Worm (Caenorhabditis elegans) whole organism, L1 larva: ENCODE data around the gene his-71.

Experiments used
- C04F5.9 ChIP-seq: sonication (generic microtip); optimal IDR thresholded peaks from 2 replicates; lab custom pipeline; 2016; ENCODE audit warnings: missing genetic modification characterization, missing compliant biosample characterization
- F16B12.6 ChIP-seq: fragments of 150-350 bp; optimal IDR thresholded peaks from 2 replicates; lab custom pipeline; 2014; ENCODE audit warnings: missing biosample characterization, missing genetic modification characterization
- Y116A8C.19 ChIP-seq: sonication (generic microtip); optimal IDR thresholded peaks from 2 replicates; lab custom pipeline; 2016; ENCODE audit warnings: missing compliant biosample characterization, missing genetic modification characterization, borderline replicate concordance
- aha-1 ChIP-seq: fragments of 150-350 bp; optimal IDR thresholded peaks from 2 replicates; lab custom pipeline; 2014; ENCODE audit warnings: missing biosample characterization, missing genetic modification characterization
- alr-1 ChIP-seq: fragments of 200-800 bp; sonication (Bioruptor generic); optimal IDR thresholded peaks from 2 replicates; lab custom pipeline; 2018; ENCODE audit warnings: borderline replicate concordance, mild to moderate bottlenecking, missing genetic modification characterization, missing compliant biosample characterization
- ama-1 ChIP-seq: fragments of 150-350 bp; optimal IDR thresholded peaks from 2 replicates; lab custom pipeline; 2014
- ceh-63 ChIP-seq: fragments of 200-800 bp; sonication (Bioruptor generic); optimal IDR thresholded peaks from 2 replicates; lab custom pipeline; 2018; ENCODE audit warnings: mild to moderate bottlenecking, missing genetic modification characterization, missing compliant biosample characterization
- ceh-82 ChIP-seq, 3 experiments: fragments of 150-350 bp in 1 of 3; sonication (generic microtip) in 2 of 3; optimal IDR thresholded peaks; 2 replicates each; lab custom pipeline; 2014 to 2017; ENCODE audit warnings: missing biosample characterization in 3 of 3, missing genetic modification characterization in 3 of 3
- ceh-88 ChIP-seq: fragments of 200-800 bp; sonication (Bioruptor generic); IDR thresholded peaks from 2 replicates; pipeline ENCODE4 v1.3.6; 2022; ENCODE audit warnings: missing genetic modification characterization, missing compliant biosample characterization
- ceh-90 ChIP-seq: sonication (generic microtip); optimal IDR thresholded peaks from 2 replicates; lab custom pipeline; 2016; ENCODE audit warnings: missing genetic modification characterization, missing compliant biosample characterization
- ces-1 ChIP-seq: fragments of 150-350 bp; optimal IDR thresholded peaks from 2 replicates; lab custom pipeline; 2014; ENCODE audit warnings: missing biosample characterization, missing genetic modification reagents, missing genetic modification characterization
- efl-3 ChIP-seq: fragments of 200-800 bp; sonication (Bioruptor generic); optimal IDR thresholded peaks from 2 replicates; lab custom pipeline; 2018; ENCODE audit warnings: mild to moderate bottlenecking, missing genetic modification characterization, missing compliant biosample characterization
- egl-13 ChIP-seq: sonication (generic microtip); optimal IDR thresholded peaks from 2 replicates; lab custom pipeline; 2016; ENCODE audit warnings: missing genotype, missing genetic modification reagents, missing genetic modification characterization, missing compliant biosample characterization
- elt-3 ChIP-seq, 6 experiments: fragments of 150-350 bp in 1 of 6; sonication (generic microtip); optimal IDR thresholded peaks; 2 replicates each; lab custom pipeline; 2017 to 2018; ENCODE audit warnings: missing biosample characterization in 6 of 6, missing genetic modification characterization in 6 of 6, inconsistent platforms in 1 of 6
- ets-5 ChIP-seq: fragments of 200-800 bp; sonication (Bioruptor generic); IDR thresholded peaks from 2 replicates; pipeline ENCODE4 v1.3.6; 2022; ENCODE audit warnings: missing genetic modification characterization, missing compliant biosample characterization
- fkh-10 ChIP-seq: sonication (generic microtip); optimal IDR thresholded peaks from 2 replicates; lab custom pipeline; 2017; ENCODE audit warnings: missing biosample characterization, missing genetic modification reagents, missing genetic modification characterization
- fkh-4 ChIP-seq: sonication (generic microtip); optimal IDR thresholded peaks from 2 replicates; lab custom pipeline; 2016; ENCODE audit warnings: missing compliant biosample characterization, missing genetic modification characterization, borderline replicate concordance
- fkh-8 ChIP-seq: sonication (generic microtip); optimal IDR thresholded peaks from 2 replicates; lab custom pipeline; 2016; ENCODE audit warnings: mild to moderate bottlenecking, missing genetic modification characterization, missing compliant biosample characterization
- grh-1 ChIP-seq: fragments of 200-800 bp; sonication (Bioruptor generic); IDR thresholded peaks from 2 replicates; pipeline ENCODE4 v1.3.6; 2022; ENCODE audit warnings: missing genetic modification reagents, missing genetic modification characterization, missing compliant biosample characterization
- hlh-17 ChIP-seq: fragments of 200-800 bp; sonication (Bioruptor generic); optimal IDR thresholded peaks from 2 replicates; lab custom pipeline; 2018; ENCODE audit warnings: missing genetic modification characterization, mild to moderate bottlenecking, missing compliant biosample characterization, moderate library complexity, borderline replicate concordance
- hlh-4 ChIP-seq: sonication (generic microtip); optimal IDR thresholded peaks from 2 replicates; lab custom pipeline; 2016; ENCODE audit warnings: mild to moderate bottlenecking, missing genetic modification characterization, missing compliant biosample characterization
- irx-1 ChIP-seq: sonication (generic microtip); optimal IDR thresholded peaks from 2 replicates; lab custom pipeline; 2016; ENCODE audit warnings: missing genetic modification characterization, missing compliant biosample characterization
- lin-13 ChIP-seq: fragments of 150-350 bp; optimal IDR thresholded peaks from 2 replicates; lab custom pipeline; 2014; ENCODE audit warnings: missing biosample characterization, missing genetic modification reagents, missing genetic modification characterization
- lin-14 ChIP-seq: fragments of 200-800 bp; sonication (Bioruptor generic); optimal IDR thresholded peaks from 2 replicates; lab custom pipeline; 2018; ENCODE audit warnings: mild to moderate bottlenecking, missing genetic modification characterization, moderate library complexity, missing compliant biosample characterization
- lin-35 ChIP-seq, 2 experiments: fragments of 150-350 bp; optimal IDR thresholded peaks; 2 replicates each; lab custom pipeline; 2014; ENCODE audit warnings: missing biosample characterization in 2 of 2, missing genetic modification characterization in 2 of 2, missing genetic modification reagents in 2 of 2
- lsy-2 ChIP-seq, 2 experiments: fragments of 150-350 bp; optimal IDR thresholded peaks; 2 replicates each; lab custom pipeline; 2014; ENCODE audit warnings: missing biosample characterization in 2 of 2, missing genetic modification characterization in 2 of 2
- mab-9 ChIP-seq: fragments of 200-800 bp; sonication (Bioruptor generic); IDR thresholded peaks from 2 replicates; pipeline ENCODE4 v1.3.6; 2022; ENCODE audit warnings: missing genetic modification reagents, missing genetic modification characterization, missing compliant biosample characterization
- mef-2 ChIP-seq: fragments of 150-350 bp; optimal IDR thresholded peaks from 2 replicates; lab custom pipeline; 2014; ENCODE audit warnings: missing biosample characterization, missing genetic modification characterization
- nhr-11 ChIP-seq: fragments of 150-350 bp; optimal IDR thresholded peaks from 2 replicates; lab custom pipeline; 2014; ENCODE audit warnings: missing biosample characterization, missing genetic modification characterization
- nhr-20 ChIP-seq: sonication (generic microtip); optimal IDR thresholded peaks from 2 replicates; lab custom pipeline; 2016; ENCODE audit warnings: mild to moderate bottlenecking, missing genetic modification characterization, missing compliant biosample characterization
- nhr-28 ChIP-seq: fragments of 150-350 bp; optimal IDR thresholded peaks from 2 replicates; lab custom pipeline; 2014; ENCODE audit warnings: missing biosample characterization, missing genetic modification characterization
- nhr-76 ChIP-seq: sonication (generic microtip); optimal IDR thresholded peaks from 2 replicates; lab custom pipeline; 2017; ENCODE audit warnings: missing biosample characterization, missing genetic modification characterization
- nhr-77 ChIP-seq: fragments of 150-350 bp; optimal IDR thresholded peaks from 2 replicates; lab custom pipeline; 2014; ENCODE audit warnings: missing biosample characterization, missing genetic modification characterization
- nhr-84 ChIP-seq: sonication (generic microtip); optimal IDR thresholded peaks from 2 replicates; lab custom pipeline; 2017; ENCODE audit warnings: missing biosample characterization, missing genetic modification characterization
- nhr-85 ChIP-seq: sonication (generic microtip); peaks from one replicate; lab custom pipeline; 2016; ENCODE audit warnings: missing genetic modification characterization, inconsistent platforms, missing compliant biosample characterization
- nhr-90 ChIP-seq: sonication (generic microtip); optimal IDR thresholded peaks from 2 replicates; lab custom pipeline; 2016; ENCODE audit warnings: mild to moderate bottlenecking, missing genetic modification characterization, missing compliant biosample characterization; ENCODE audit not compliant: poor library complexity
- pqm-1 ChIP-seq: sonication (generic microtip); optimal IDR thresholded peaks from 3 replicates; lab custom pipeline; 2017; ENCODE audit warnings: missing biosample characterization, missing genetic modification characterization
- rnt-1 ChIP-seq: sonication (generic microtip); optimal IDR thresholded peaks from 2 replicates; lab custom pipeline; 2016; ENCODE audit warnings: mild to moderate bottlenecking, missing genetic modification characterization, moderate library complexity, missing compliant biosample characterization
- snpc-4 ChIP-seq: fragments of 150-350 bp; optimal IDR thresholded peaks from 2 replicates; lab custom pipeline; 2014; ENCODE audit warnings: missing biosample characterization, missing genetic modification characterization
- snu-23 ChIP-seq: sonication (generic microtip); optimal IDR thresholded peaks from 2 replicates; lab custom pipeline; 2016; ENCODE audit warnings: missing genetic modification characterization, missing compliant biosample characterization
- sox-4 ChIP-seq: sonication (generic microtip); optimal IDR thresholded peaks from 2 replicates; lab custom pipeline; 2016; ENCODE audit warnings: missing genetic modification characterization, missing compliant biosample characterization
- swsn-7 ChIP-seq: sonication (generic microtip); optimal IDR thresholded peaks from 2 replicates; lab custom pipeline; 2016; ENCODE audit warnings: missing genetic modification characterization, missing compliant biosample characterization
- tbx-2 ChIP-seq: sonication (generic microtip); optimal IDR thresholded peaks from 2 replicates; lab custom pipeline; 2016; ENCODE audit warnings: missing genetic modification characterization, missing compliant biosample characterization
- tlp-1 ChIP-seq: fragments of 150-350 bp; optimal IDR thresholded peaks from 2 replicates; lab custom pipeline; 2014; ENCODE audit warnings: missing biosample characterization, missing genetic modification characterization
- unc-30 ChIP-seq: sonication (generic microtip); optimal IDR thresholded peaks from 2 replicates; lab custom pipeline; 2017; ENCODE audit warnings: missing biosample characterization, missing genetic modification characterization
- unc-86 ChIP-seq: sonication (generic microtip); optimal IDR thresholded peaks from 2 replicates; lab custom pipeline; 2016; ENCODE audit warnings: missing genetic modification characterization, missing compliant biosample characterization
- unc-98 ChIP-seq: fragments of 200-800 bp; sonication (Bioruptor generic); IDR thresholded peaks from 2 replicates; pipeline ENCODE4 v1.3.6; 2022; ENCODE audit warnings: missing genetic modification characterization, missing compliant biosample characterization
- xbp-1 ChIP-seq: sonication (generic microtip); optimal IDR thresholded peaks from 2 replicates; lab custom pipeline; 2016; ENCODE audit warnings: missing genetic modification characterization, missing compliant biosample characterization
- zag-1 ChIP-seq: fragments of 150-350 bp; optimal IDR thresholded peaks from 2 replicates; lab custom pipeline; 2014; ENCODE audit warnings: missing biosample characterization, missing genetic modification characterization
- ztf-11 ChIP-seq, 2 experiments: sonication (generic microtip); optimal IDR thresholded peaks; 2 replicates each; lab custom pipeline; 2016 to 2017; ENCODE audit warnings: missing genetic modification characterization in 2 of 2, missing biosample characterization in 1 of 2, missing compliant biosample characterization in 1 of 2

Gene his-71

DNA sequence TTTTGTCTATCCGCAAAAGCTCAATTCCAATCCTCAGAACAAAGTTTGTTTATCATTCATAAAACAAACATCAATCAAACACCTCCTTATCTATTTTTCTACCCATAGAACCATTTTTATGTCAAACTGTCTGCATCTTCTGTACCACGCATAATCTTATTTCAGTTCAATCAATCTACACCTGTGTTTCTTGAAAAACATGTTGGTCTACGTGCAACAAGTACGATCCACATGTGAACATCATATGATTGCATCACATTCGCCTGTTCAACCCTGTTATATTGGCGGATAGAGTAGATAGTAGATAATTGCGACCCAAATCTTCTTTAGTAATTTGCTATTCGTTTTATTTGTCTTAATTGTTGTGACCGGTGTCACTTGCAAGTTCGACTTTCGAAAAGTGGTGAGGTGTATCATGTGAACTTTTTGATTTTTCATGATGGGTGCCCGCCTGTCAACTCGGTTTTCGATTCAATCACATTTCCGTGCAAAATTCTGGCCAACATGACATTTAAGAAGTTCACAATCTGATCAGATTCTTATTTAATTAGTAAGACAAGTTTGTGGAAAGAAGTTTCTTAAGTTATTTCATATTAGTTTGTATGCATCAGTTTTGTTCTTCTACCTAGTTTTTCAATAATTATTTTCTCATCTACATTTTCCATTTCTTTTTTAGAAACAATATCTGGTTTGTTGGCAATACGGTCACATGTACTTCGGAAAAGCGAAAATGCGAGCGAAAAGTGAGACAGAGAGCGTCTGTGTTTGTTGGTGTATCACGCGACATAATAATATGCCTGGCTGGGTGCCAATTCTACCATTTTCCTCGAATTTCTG lies 29.4 kb downstream of the his-71 start (continued):
- TF ChIP-seq nhr-76 (tag; lab: Kevin White, UChicago) (no peak), nhr-77 (tag; lab: Kevin White, UChicago) (no peak), xbp-1 (tag; lab: Kevin White, UChicago) (no peak), C04F5.9 (tag; lab: Kevin White, UChicago) (peak; percentile 30), ces-1 (GFP tag; lab: Kevin White, UChicago) (no peak), sox-4 (no peak), ceh-90 (tag; lab: Kevin White, UChicago) (no peak), nhr-84 (tag; lab: Kevin White, UChicago) (no peak), hlh-4 (tag; lab: Kevin White, UChicago) (no peak), Y116A8C.19 (no peak), nhr-28 (tag; lab: Kevin White, UChicago) (no peak), ama-1 (no peak), ztf-11 (tag; optimal IDR thresholded peaks at IDR 0.05; lab: Kevin White, UChicago) (no peak), rnt-1 (tag; lab: Kevin White, UChicago) (peak; percentile 8), fkh-8 (tag; lab: Kevin White, UChicago) (peak; percentile 77), efl-3 (GFP tag; lab: Kevin White, UChicago) (no peak), unc-30 (tag; lab: Kevin White, UChicago) (no peak), fkh-10 (GFP tag; lab: Kevin White, UChicago) (no peak), unc-86 (tag; lab: Kevin White, UChicago) (no peak), mab-9 (GFP tag; lab: Robert Waterston, UW) (no peak), F16B12.6 (tag; lab: Kevin White, UChicago) (no peak), lin-13 (GFP tag; lab: Kevin White, UChicago) (no peak), nhr-20 (tag; lab: Kevin White, UChicago) (peak; percentile 39), lin-35 (GFP tag; optimal IDR thresholded peaks at IDR 0.05; lab: Kevin White, UChicago) (peak in 1 of 2 experiments; percentile 51), ceh-63 (GFP tag; lab: Kevin White, UChicago) (no peak), hlh-17 (no peak), snu-23 (GFP tag; lab: Kevin White, UChicago) (peak; percentile 53), zag-1 (tag; lab: Kevin White, UChicago) (no peak), pqm-1 (tag; lab: Kevin White, UChicago) (no peak), unc-98 (GFP tag; lab: Robert Waterston, UW) (no peak), egl-13 (tag; lab: Kevin White, UChicago) (no peak), lsy-2 (tag; optimal IDR thresholded peaks at IDR 0.05; lab: Kevin White, UChicago) (peak in 1 of 2 experiments; percentile 26), fkh-4 (no peak), ceh-88 (0 out of 2 replicates have a peak, but pooled peaks have one; percentile 30), ceh-82 (tag; optimal IDR thresholded peaks at IDR 0.05; lab: Kevin White, UChicago) (no peak), irx-1 (tag; lab: Kevin White, UChicago) (no peak), alr-1 (tag; lab: Kevin White, UChicago) (no peak), tlp-1 (no peak), elt-3 (tag; optimal IDR thresholded peaks at IDR 0.05; lab: Kevin White, UChicago) (peak in 2 of 6 experiments; percentile 52 to 68), ets-5 (no peak), tbx-2 (tag; lab: Kevin White, UChicago) (no peak), lin-14 (GFP tag; lab: Kevin White, UChicago) (peak; percentile 36), aha-1 (no peak), swsn-7 (tag; lab: Kevin White, UChicago) (peak; percentile 23), grh-1 (0 out of 2 replicates have a peak, but pooled peaks have one; percentile 16), nhr-85 (tag; lab: Kevin White, UChicago) (peak; percentile 89), snpc-4 (no peak), mef-2 (tag; lab: Kevin White, UChicago) (no peak), nhr-11 (tag; lab: Kevin White, UChicago) (no peak), nhr-90 (tag; lab: Kevin White, UChicago) (peak; percentile 60)
- TF ChIP-seq, all 84 proteins: peak for 23
